Worm (Caenorhabditis elegans) whole organism, late embryonic: ENCODE results near the gene Y6G8.14.

ENCODE experiments used
- ceh-18 ChIP-seq: sonication (generic microtip); optimal IDR thresholded peaks from 2 replicates; lab custom pipeline; 2016; ENCODE audit warnings: missing genetic modification characterization, missing compliant biosample characterization
- ceh-30 ChIP-seq: fragments of 150-350 bp; optimal IDR thresholded peaks from 2 replicates; lab custom pipeline; 2014; ENCODE audit warnings: missing biosample characterization, missing genetic modification characterization
- ceh-9 ChIP-seq: sonication (generic microtip); optimal IDR thresholded peaks from 2 replicates; lab custom pipeline; 2016; ENCODE audit warnings: mild to moderate bottlenecking, missing genetic modification characterization, inconsistent platforms, missing compliant biosample characterization
- dve-1 ChIP-seq: sonication (generic microtip); optimal IDR thresholded peaks from 2 replicates; lab custom pipeline; 2017; ENCODE audit warnings: antibody characterized with exemption, mild to moderate bottlenecking, missing genetic modification characterization, missing compliant biosample characterization
- fkh-6 ChIP-seq: sonication (generic microtip); optimal IDR thresholded peaks from 2 replicates; lab custom pipeline; 2016; ENCODE audit warnings: missing genetic modification characterization, missing compliant biosample characterization
- hlh-30 ChIP-seq: sonication (generic microtip); optimal IDR thresholded peaks from 2 replicates; lab custom pipeline; 2017; ENCODE audit warnings: antibody characterized with exemption, missing genetic modification characterization, missing compliant biosample characterization; ENCODE audit not compliant: insufficient read depth
- nfya-1 ChIP-seq: sonication (generic microtip); optimal IDR thresholded peaks from 2 replicates; lab custom pipeline; 2017; ENCODE audit warnings: missing genetic modification characterization, mild to moderate bottlenecking, missing compliant biosample characterization, antibody characterized with exemption, moderate library complexity
- nhr-11 ChIP-seq: fragments of 150-350 bp; optimal IDR thresholded peaks from 2 replicates; lab custom pipeline; 2014; ENCODE audit warnings: missing biosample characterization, missing genetic modification characterization
- npax-4 ChIP-seq: sonication (generic microtip); optimal IDR thresholded peaks from 2 replicates; lab custom pipeline; 2016; ENCODE audit warnings: missing genetic modification characterization, missing compliant biosample characterization
- pha-2 ChIP-seq: sonication (generic microtip); optimal IDR thresholded peaks from 2 replicates; lab custom pipeline; 2017; ENCODE audit warnings: mild to moderate bottlenecking, missing genetic modification characterization, missing compliant biosample characterization
- pha-4 ChIP-seq: fragments of 150-350 bp; optimal IDR thresholded peaks from 2 replicates; lab custom pipeline; 2018; ENCODE audit warnings: missing biosample characterization, missing genetic modification reagents, missing genetic modification characterization
- pqm-1 ChIP-seq: sonication (generic microtip); optimal IDR thresholded peaks from 2 replicates; lab custom pipeline; 2016; ENCODE audit warnings: missing genetic modification characterization, missing compliant biosample characterization
- rnt-1 ChIP-seq: sonication (generic microtip); optimal IDR thresholded peaks from 2 replicates; lab custom pipeline; 2016; ENCODE audit warnings: missing genetic modification characterization, missing compliant biosample characterization
- ttx-3 ChIP-seq: sonication (generic microtip); optimal IDR thresholded peaks from 2 replicates; lab custom pipeline; 2016; ENCODE audit warnings: missing genetic modification reagents, missing genetic modification characterization, missing compliant biosample characterization

DNA sequence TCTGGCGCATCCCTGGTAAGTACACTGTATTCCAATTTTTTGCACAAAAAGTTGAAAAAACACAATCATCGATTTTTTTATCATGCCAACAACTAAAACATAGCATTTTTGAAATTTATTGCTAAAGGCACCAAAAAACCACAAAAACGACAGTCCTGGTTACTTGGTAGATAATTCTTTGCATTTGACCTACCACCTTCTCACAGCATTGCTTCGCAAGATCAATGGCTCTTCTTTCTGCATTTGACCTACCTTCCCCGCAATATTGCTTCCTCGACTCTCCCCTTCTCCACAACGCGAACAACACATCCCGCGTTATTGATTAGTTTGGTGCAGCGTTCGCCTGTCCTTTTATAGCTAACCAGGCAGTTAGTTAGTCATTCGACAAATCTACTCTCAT is 12.6 kb downstream of the Y6G8.14 start, which contains the start of gene ztf-25:
- no peak for TF ChIP-seq ceh-18
- no peak for TF ChIP-seq nfya-1 (tag; lab: Kevin White, UChicago)
- no peak for TF ChIP-seq npax-4 (tag; lab: Kevin White, UChicago)
- no peak for TF ChIP-seq ttx-3
- TF ChIP-seq dve-1: no peak
- no peak for TF ChIP-seq rnt-1 (tag; lab: Kevin White, UChicago)
- TF ChIP-seq pha-4 (tag; lab: Kevin White, UChicago): no peak
- no peak for TF ChIP-seq hlh-30 (tag; lab: Kevin White, UChicago)
- TF ChIP-seq nhr-11: no peak
- TF ChIP-seq pqm-1 (tag; lab: Kevin White, UChicago): no peak
- TF ChIP-seq ceh-30 (tag; lab: Kevin White, UChicago): no peak
- no peak for TF ChIP-seq pha-2 (tag; lab: Kevin White, UChicago)
- TF ChIP-seq ceh-9: no peak
- TF ChIP-seq fkh-6 (tag; lab: Kevin White, UChicago): no peak
